Fruit fly (Drosophila melanogaster) whole organism, embryonic: Measurements from ENCODE around the gene ND-23.

Experiments used
- Ada2b ChIP-seq: fragments of 200-800 bp; sonication (Bioruptor generic); IDR thresholded peaks from 2 replicates; pipeline ENCODE4 v1.3.6; 2022; ENCODE audit warnings: missing biosample characterization, missing genetic modification characterization
- Atf-2 ChIP-seq: fragments of 200-800 bp; sonication (Bioruptor generic); optimal IDR thresholded peaks from 2 replicates; lab custom pipeline; 2016; ENCODE audit warnings: missing biosample characterization, missing genetic modification characterization
- CG10147 ChIP-seq: fragments of 200-800 bp; sonication (Bioruptor generic); optimal IDR thresholded peaks from 2 replicates; lab custom pipeline; 2019; ENCODE audit warnings: missing biosample characterization, mild to moderate bottlenecking, missing genetic modification characterization, moderate library complexity
- CG10366 ChIP-seq: fragments of 200-800 bp; sonication (Bioruptor generic); IDR thresholded peaks from 2 replicates; pipeline ENCODE4 v1.3.6; 2022; ENCODE audit warnings: missing biosample characterization, missing genetic modification characterization
- CG12299 ChIP-seq: fragments of 200-800 bp; sonication (Bioruptor generic); optimal IDR thresholded peaks from 2 replicates; lab custom pipeline; 2018; ENCODE audit warnings: missing biosample characterization, mild to moderate bottlenecking, missing genetic modification characterization
- CG14014 ChIP-seq: fragments of 200-800 bp; sonication (Bioruptor generic); IDR thresholded peaks from 2 replicates; pipeline ENCODE4 v1.3.6; 2022; ENCODE audit warnings: missing biosample characterization, missing genetic modification characterization
- CG15269 ChIP-seq: fragments of 200-800 bp; sonication (Bioruptor generic); optimal IDR thresholded peaks from 2 replicates; lab custom pipeline; 2018; ENCODE audit warnings: missing biosample characterization, mild to moderate bottlenecking, missing genetic modification characterization, moderate library complexity
- CG17186 ChIP-seq: fragments of 200-800 bp; sonication (Bioruptor generic); optimal IDR thresholded peaks from 3 replicates; lab custom pipeline; 2017; ENCODE audit warnings: missing biosample characterization, missing genetic modification reagents, missing genetic modification characterization
- CG18476 ChIP-seq: fragments of 200-800 bp; sonication (Bioruptor generic); optimal IDR thresholded peaks from 2 replicates; lab custom pipeline; 2016; ENCODE audit warnings: missing biosample characterization, mild to moderate bottlenecking, missing genetic modification characterization
- CG18764 ChIP-seq: fragments of 200-800 bp; sonication (Bioruptor generic); optimal IDR thresholded peaks from 3 replicates; lab custom pipeline; 2016; ENCODE audit warnings: missing biosample characterization, missing genetic modification characterization
- CG2120 ChIP-seq: fragments of 200-800 bp; sonication (Bioruptor generic); optimal IDR thresholded peaks from 3 replicates; lab custom pipeline; 2016; ENCODE audit warnings: missing biosample characterization, missing genetic modification characterization
- CG2202 ChIP-seq: fragments of 200-800 bp; sonication (Bioruptor generic); optimal IDR thresholded peaks from 2 replicates; lab custom pipeline; 2018; ENCODE audit warnings: missing biosample characterization, mild to moderate bottlenecking, missing genetic modification characterization
- CG31224 ChIP-seq: fragments of 200-800 bp; sonication (Bioruptor generic); IDR thresholded peaks from 2 replicates; pipeline ENCODE4 v1.3.6; 2022; ENCODE audit warnings: missing biosample characterization, missing genetic modification characterization
- CG4424 ChIP-seq: fragments of 200-800 bp; sonication (Bioruptor generic); optimal IDR thresholded peaks from 3 replicates; lab custom pipeline; 2016; ENCODE audit warnings: missing biosample characterization, missing genetic modification characterization
- CG4854 ChIP-seq: fragments of 200-800 bp; sonication (Bioruptor generic); optimal IDR thresholded peaks from 2 replicates; lab custom pipeline; 2016; ENCODE audit warnings: missing biosample characterization, missing genetic modification characterization, inconsistent platforms
- CG8290 ChIP-seq, 3 experiments: fragments of 200-800 bp; sonication (Bioruptor generic); optimal IDR thresholded peaks; 2 replicates each; lab custom pipeline; 2016 to 2019; ENCODE audit warnings: missing biosample characterization in 3 of 3, missing genetic modification characterization in 3 of 3, mild to moderate bottlenecking in 2 of 3, moderate library complexity in 1 of 3
- CoRest ChIP-seq: fragments of 200-800 bp; sonication (Bioruptor generic); optimal IDR thresholded peaks from 3 replicates; lab custom pipeline; 2018; ENCODE audit warnings: missing biosample characterization, mild to moderate bottlenecking, missing genetic modification characterization, moderate library complexity
- Deaf1 ChIP-seq: fragments of 200-800 bp; optimal IDR thresholded peaks from 3 replicates; lab custom pipeline; 2019; ENCODE audit warnings: missing biosample characterization, mild to moderate bottlenecking, missing genetic modification characterization, moderate library complexity
- Dfd ChIP-seq, 2 experiments: fragments of >200 bp; optimal IDR thresholded peaks; 2 replicates each; lab custom pipeline; 2017; ENCODE audit warnings: missing biosample characterization in 2 of 2, missing genetic modification characterization in 2 of 2
- Dll ChIP-seq: fragments of 200-800 bp; sonication (Bioruptor generic); IDR thresholded peaks from 4 replicates; pipeline ENCODE4 v1.3.6; 2022; ENCODE audit warnings: missing biosample characterization, missing genetic modification characterization; ENCODE audit not compliant: partially characterized antibody
- Dp ChIP-seq: fragments of 200-800 bp; sonication (Bioruptor generic); optimal IDR thresholded peaks from 2 replicates; lab custom pipeline; 2018; ENCODE audit warnings: missing biosample characterization, mild to moderate bottlenecking, missing genetic modification characterization, moderate library complexity
- Elba2 ChIP-seq: fragments of 200-800 bp; sonication (Bioruptor generic); optimal IDR thresholded peaks from 3 replicates; lab custom pipeline; 2016; ENCODE audit warnings: missing biosample characterization, missing genetic modification characterization
- GATAe ChIP-seq: fragments of 200-800 bp; sonication (Bioruptor generic); conservative IDR thresholded peaks from 2 replicates; pipeline ENCODE4 v1.3.6; 2022; ENCODE audit warnings: missing biosample characterization, missing genetic modification characterization
- HmgZ ChIP-seq: fragments of 200-800 bp; sonication (Bioruptor generic); optimal IDR thresholded peaks from 2 replicates; lab custom pipeline; 2018; ENCODE audit warnings: missing biosample characterization, mild to moderate bottlenecking, missing genetic modification characterization
- Meics ChIP-seq: fragments of 200-800 bp; sonication (Bioruptor generic); optimal IDR thresholded peaks from 2 replicates; lab custom pipeline; 2017; ENCODE audit warnings: missing biosample characterization, mild to moderate bottlenecking, missing genetic modification characterization
- NC2β ChIP-seq: fragments of 200-800 bp; sonication (Bioruptor generic); optimal IDR thresholded peaks from 2 replicates; lab custom pipeline; 2016; ENCODE audit warnings: missing biosample characterization, missing genetic modification characterization
- Oli ChIP-seq: fragments of 200-800 bp; sonication (Bioruptor generic); optimal IDR thresholded peaks from 2 replicates; lab custom pipeline; 2018; ENCODE audit warnings: missing biosample characterization, mild to moderate bottlenecking, missing genetic modification characterization, moderate library complexity
- al ChIP-seq: fragments of 200-800 bp; sonication (Bioruptor generic); IDR thresholded peaks from 2 replicates; pipeline ENCODE4 v1.3.6; 2022; ENCODE audit warnings: missing biosample characterization, missing genetic modification characterization
- bbx ChIP-seq: fragments of 200-800 bp; sonication (Bioruptor generic); IDR thresholded peaks from 2 replicates; pipeline ENCODE4 v1.3.6; 2022; ENCODE audit warnings: missing biosample characterization, missing genetic modification characterization; ENCODE audit not compliant: partially characterized antibody
- cato ChIP-seq: fragments of 200-800 bp; sonication (Bioruptor generic); optimal IDR thresholded peaks from 2 replicates; lab custom pipeline; 2016; ENCODE audit warnings: missing biosample characterization, missing genetic modification characterization, borderline replicate concordance
- dm ChIP-seq: fragments of 200-800 bp; sonication (Bioruptor generic); optimal IDR thresholded peaks from 3 replicates; lab custom pipeline; 2016; ENCODE audit warnings: missing biosample characterization, missing genetic modification characterization
- dmrt11E ChIP-seq: fragments of 200-800 bp; sonication (Bioruptor generic); optimal IDR thresholded peaks from 3 replicates; lab custom pipeline; 2018; ENCODE audit warnings: missing biosample characterization, mild to moderate bottlenecking, missing genetic modification characterization, moderate library complexity
- en ChIP-seq: fragments of 200-800 bp; sonication (Bioruptor generic); optimal IDR thresholded peaks from 2 replicates; lab custom pipeline; 2016; ENCODE audit warnings: missing biosample characterization, missing genetic modification characterization
- exex ChIP-seq: fragments of 200-800 bp; sonication (Bioruptor generic); optimal IDR thresholded peaks from 4 replicates; lab custom pipeline; 2018; ENCODE audit warnings: missing biosample characterization, mild to moderate bottlenecking, missing genetic modification characterization, moderate library complexity
- gfzf ChIP-seq: fragments of 200-800 bp; sonication (Bioruptor generic); optimal IDR thresholded peaks from 2 replicates; lab custom pipeline; 2016; ENCODE audit warnings: missing biosample characterization, mild to moderate bottlenecking, missing genetic modification characterization, moderate library complexity
- hb ChIP-seq: fragments of 200-800 bp; sonication (Bioruptor generic); IDR thresholded peaks from 3 replicates; pipeline ENCODE4 v1.3.6; 2022; ENCODE audit warnings: missing biosample characterization, missing genetic modification characterization; ENCODE audit not compliant: partially characterized antibody
- knrl ChIP-seq: fragments of 200-800 bp; sonication (Bioruptor generic); IDR thresholded peaks from 3 replicates; pipeline ENCODE4 v1.3.6; 2022; ENCODE audit warnings: missing biosample characterization, missing genetic modification characterization; ENCODE audit not compliant: partially characterized antibody
- lilli ChIP-seq: fragments of 200-800 bp; sonication (Bioruptor generic); optimal IDR thresholded peaks from 3 replicates; lab custom pipeline; 2016; ENCODE audit warnings: missing biosample characterization, missing genetic modification characterization
- luna ChIP-seq: fragments of 200-800 bp; sonication (Bioruptor generic); optimal IDR thresholded peaks from 2 replicates; lab custom pipeline; 2016; ENCODE audit warnings: missing biosample characterization, missing genetic modification characterization
- mirr ChIP-seq: fragments of 200-800 bp; sonication (Bioruptor generic); optimal IDR thresholded peaks from 3 replicates; lab custom pipeline; 2018; ENCODE audit warnings: missing biosample characterization, mild to moderate bottlenecking, missing genetic modification characterization
- nom ChIP-seq: fragments of 200-800 bp; sonication (Bioruptor generic); optimal IDR thresholded peaks from 2 replicates; lab custom pipeline; 2017; ENCODE audit warnings: missing biosample characterization, missing genetic modification characterization, mild to moderate bottlenecking, moderate library complexity, missing genetic modification reagents
- ranshi ChIP-seq: fragments of 200-800 bp; sonication (Bioruptor generic); IDR thresholded peaks from 2 replicates; pipeline ENCODE4 v1.3.6; 2022; ENCODE audit warnings: missing biosample characterization, missing genetic modification characterization
- sens-2 ChIP-seq: fragments of 200-800 bp; sonication (Bioruptor generic); IDR thresholded peaks from 2 replicates; pipeline ENCODE4 v1.3.6; 2022; ENCODE audit warnings: missing biosample characterization, missing genetic modification characterization
- so ChIP-seq: fragments of 200-800 bp; sonication (Bioruptor generic); IDR thresholded peaks from 3 replicates; pipeline ENCODE4 v1.3.6; 2022; ENCODE audit warnings: missing biosample characterization, missing genetic modification characterization
- vfl ChIP-seq: fragments of 200-800 bp; sonication (Bioruptor generic); optimal IDR thresholded peaks from 2 replicates; lab custom pipeline; 2016; ENCODE audit warnings: missing biosample characterization, missing genetic modification characterization
- vnd ChIP-seq: fragments of 200-800 bp; sonication (Bioruptor generic); IDR thresholded peaks from 3 replicates; pipeline ENCODE4 v1.3.6; 2022; ENCODE audit warnings: missing biosample characterization, missing genetic modification characterization; ENCODE audit not compliant: partially characterized antibody
- zfh2 ChIP-seq: fragments of 200-800 bp; sonication (Bioruptor generic); optimal IDR thresholded peaks from 2 replicates; lab custom pipeline; 2016; ENCODE audit warnings: missing biosample characterization, missing genetic modification characterization

ND-23 gene

dm6 chr3R:15836864-15837824 lies at the start of gene ND-23, which contains the start of gene spn-E (continued):
- TF ChIP-seq mirr (GFP tag; lab: Kevin White, UChicago) = no peak
- peak; percentile 45 for TF ChIP-seq CG15269 (tag; lab: Kevin White, UChicago)
- TF ChIP-seq vfl = no peak
- TF ChIP-seq CG17186 (GFP tag; lab: Kevin White, UChicago) = no peak
- TF ChIP-seq lilli (GFP tag; lab: Kevin White, UChicago) = peak; percentile 26
- no peak for TF ChIP-seq CG18476 (GFP tag; lab: Kevin White, UChicago)
- no peak for TF ChIP-seq so (GFP tag; lab: Robert Waterston, UW)
- no peak for TF ChIP-seq hb (GFP tag; lab: Robert Waterston, UW)
- TF ChIP-seq CG2120 (GFP tag; lab: Kevin White, UChicago) = peak; percentile 15
- TF ChIP-seq CG12299 (tag; lab: Kevin White, UChicago) = no peak
- 0 out of 2 replicates have a peak, but pooled peaks have one; percentile 14 for TF ChIP-seq GATAe (GFP tag; lab: Robert Waterston, UW)
- TF ChIP-seq CG4854 (GFP tag; lab: Kevin White, UChicago) = no peak
- no peak for TF ChIP-seq CG10147
- no peak for TF ChIP-seq dm (GFP tag; lab: Kevin White, UChicago)
- peak; percentile 41; the same call in 1 of the 2 replicates for TF ChIP-seq ranshi
- no peak for TF ChIP-seq nom
- 0 out of 2 replicates have a peak, but pooled peaks have one; percentile 38 for TF ChIP-seq al
- TF ChIP-seq Dp (GFP tag; lab: Kevin White, UChicago) = peak; percentile 80
- TF ChIP-seq knrl = peak; percentile 86
- no peak for TF ChIP-seq Dfd (GFP tag; optimal IDR thresholded peaks at IDR 0.05; lab: Kevin White, UChicago)
- peak; percentile 58; the same call in 2 of the 3 replicates for TF ChIP-seq vnd (GFP tag; lab: Robert Waterston, UW)
- TF ChIP-seq dmrt11E (tag; lab: Kevin White, UChicago) = peak; percentile 66
- no peak for TF ChIP-seq exex (tag; lab: Kevin White, UChicago)
- peak; percentile 43 for TF ChIP-seq Meics (GFP tag; lab: Kevin White, UChicago)
- TF ChIP-seq CG14014 (GFP tag; lab: Robert Waterston, UW) = no peak
- TF ChIP-seq Deaf1 = no peak
- TF ChIP-seq Elba2 = no peak
- TF ChIP-seq zfh2 (GFP tag; lab: Kevin White, UChicago) = no peak
- peak; percentile 64 for TF ChIP-seq bbx
- no peak for TF ChIP-seq CG31224 (GFP tag; lab: Robert Waterston, UW)
- TF ChIP-seq CG4424 (GFP tag; lab: Kevin White, UChicago) = peak; percentile 66
- peak; percentile 94 for TF ChIP-seq Dll (GFP tag; lab: Robert Waterston, UW)
- no peak for TF ChIP-seq CG2202 (tag; lab: Kevin White, UChicago)
- TF ChIP-seq NC2β (GFP tag; lab: Kevin White, UChicago) = no peak
- no peak for TF ChIP-seq en (GFP tag; lab: Kevin White, UChicago)
- TF ChIP-seq sens-2 (GFP tag; lab: Robert Waterston, UW) = no peak; the same call in 1 of the 2 replicates
- peak; percentile 6; the same call in 1 of the 2 replicates for TF ChIP-seq Ada2b (GFP tag; lab: Robert Waterston, UW)
- no peak for TF ChIP-seq Atf-2 (GFP tag; lab: Kevin White, UChicago)
- TF ChIP-seq CG8290 (GFP tag; optimal IDR thresholded peaks at IDR 0.05; lab: Kevin White, UChicago) = no peak
- TF ChIP-seq CG8290 (tag; optimal IDR thresholded peaks at IDR 0.05; lab: Kevin White, UChicago) = no peak
- peak; percentile 1 for TF ChIP-seq CG18764 (GFP tag; lab: Kevin White, UChicago)
- TF ChIP-seq CG10366 (GFP tag; lab: Robert Waterston, UW) = peak; percentile 35; the same call in 1 of the 2 replicates
- TF ChIP-seq HmgZ (tag; lab: Kevin White, UChicago) = no peak
- no peak for TF ChIP-seq gfzf (GFP tag; lab: Kevin White, UChicago)
- peak; percentile 11 for TF ChIP-seq Oli (tag; lab: Kevin White, UChicago)
- no peak for TF ChIP-seq cato (GFP tag; lab: Kevin White, UChicago)
- no peak for TF ChIP-seq luna
- peak; percentile 81 for TF ChIP-seq CoRest
